Worm (Caenorhabditis elegans): ENCODE data around the gene bub-3.

- no peak for TF ChIP-seq unc-39 (tag; optimal IDR thresholded peaks at IDR 0.05)
- TF ChIP-seq bed-3 (GFP tag; optimal IDR thresholded peaks at IDR 0.05), result no peak
- no peak for TF ChIP-seq hlh-1 (tag; optimal IDR thresholded peaks at IDR 0.05)
- TF ChIP-seq unc-62 (GFP tag; optimal IDR thresholded peaks at IDR 0.05), result no peak
- TF ChIP-seq snpc-4 (tag; optimal IDR thresholded peaks at IDR 0.05), result no peak
- no peak for TF ChIP-seq nhr-237 (tag; optimal IDR thresholded peaks at IDR 0.05)
- TF ChIP-seq sptf-1 (tag; optimal IDR thresholded peaks at IDR 0.05), result no peak
- no peak for TF ChIP-seq blmp-1 (tag; optimal IDR thresholded peaks at IDR 0.05)
- TF ChIP-seq elt-3 (tag; optimal IDR thresholded peaks at IDR 0.05), result no peak
- no peak for TF ChIP-seq ceh-83 (GFP tag; optimal IDR thresholded peaks at IDR 0.05)
- TF ChIP-seq nhr-2 (tag; optimal IDR thresholded peaks at IDR 0.05), result no peak
- no peak for TF ChIP-seq lin-13 (tag; optimal IDR thresholded peaks at IDR 0.05)
- TF ChIP-seq nhr-12 (tag; optimal IDR thresholded peaks at IDR 0.05), result no peak
- no peak for TF ChIP-seq ztf-11 (tag; optimal IDR thresholded peaks at IDR 0.05)
Observed at ce11 chrII:13678555-13679119, 47.2 kb upstream of the bub-3 start.

Measured in whole organism, mixed stage, embryonic.